Fruit fly (Drosophila melanogaster) whole organism, prepupa: ENCODE measurements around the gene CG44006.

ENCODE experiments used
- Blimp-1 ChIP-seq: fragments of 200-800 bp; sonication (Bioruptor generic); optimal IDR thresholded peaks from 3 replicates; lab custom pipeline; 2017; ENCODE audit warnings: missing biosample characterization, missing genetic modification characterization, mild to moderate bottlenecking, moderate library complexity, missing genetic modification reagents
- CG10631 ChIP-seq: fragments of 200-800 bp; sonication (Bioruptor generic); optimal IDR thresholded peaks from 2 replicates; lab custom pipeline; 2016; ENCODE audit warnings: missing biosample characterization, missing genetic modification characterization
- CG10669 ChIP-seq: fragments of 200-800 bp; sonication (Bioruptor generic); optimal IDR thresholded peaks from 3 replicates; lab custom pipeline; 2018; ENCODE audit warnings: missing biosample characterization, mild to moderate bottlenecking, missing genetic modification characterization, moderate library complexity
- CG11294 ChIP-seq: fragments of 200-800 bp; sonication (Bioruptor generic); IDR thresholded peaks from 2 replicates; pipeline ENCODE4 v1.3.6; 2022; ENCODE audit warnings: missing biosample characterization, missing genetic modification characterization
- CG11762 ChIP-seq: fragments of 200-800 bp; sonication (Bioruptor generic); optimal IDR thresholded peaks from 3 replicates; lab custom pipeline; 2016; ENCODE audit warnings: missing biosample characterization, missing genetic modification characterization; ENCODE audit not compliant: insufficient read depth
- CG11902 ChIP-seq: fragments of 200-800 bp; sonication (Bioruptor generic); optimal IDR thresholded peaks from 3 replicates; lab custom pipeline; 2016; ENCODE audit warnings: missing biosample characterization, missing genetic modification characterization
- CG15336 ChIP-seq: fragments of 200-800 bp; sonication (Bioruptor generic); IDR thresholded peaks from 2 replicates; pipeline ENCODE4 v1.3.6; 2022; ENCODE audit warnings: missing biosample characterization, missing genetic modification characterization
- CG1621 ChIP-seq: fragments of 200-800 bp; sonication (Bioruptor generic); optimal IDR thresholded peaks from 3 replicates; lab custom pipeline; 2018; ENCODE audit warnings: missing biosample characterization, mild to moderate bottlenecking, missing genetic modification characterization
- CG31627 ChIP-seq: fragments of 200-800 bp; sonication (Bioruptor generic); optimal IDR thresholded peaks from 3 replicates; lab custom pipeline; 2016; ENCODE audit warnings: missing biosample characterization, missing genetic modification characterization
- CG32006 ChIP-seq: fragments of 200-800 bp; sonication (Bioruptor generic); optimal IDR thresholded peaks from 3 replicates; lab custom pipeline; 2017; ENCODE audit warnings: missing biosample characterization, mild to moderate bottlenecking, missing genetic modification characterization
- CG3919 ChIP-seq: fragments of 200-800 bp; sonication (Bioruptor generic); optimal IDR thresholded peaks from 3 replicates; lab custom pipeline; 2016; ENCODE audit warnings: missing biosample characterization, missing genetic modification characterization
- CG6163 ChIP-seq: fragments of 200-800 bp; sonication (Bioruptor generic); IDR thresholded peaks from 3 replicates; pipeline ENCODE4 v1.3.6; 2022; ENCODE audit warnings: missing biosample characterization, missing genetic modification characterization
- CG6276 ChIP-seq: fragments of 200-800 bp; sonication (Bioruptor generic); optimal IDR thresholded peaks from 2 replicates; lab custom pipeline; 2017; ENCODE audit warnings: missing biosample characterization, mild to moderate bottlenecking, missing genetic modification characterization
- CG6792 ChIP-seq: fragments of 200-800 bp; sonication (Bioruptor generic); optimal IDR thresholded peaks from 3 replicates; lab custom pipeline; 2016; ENCODE audit warnings: missing biosample characterization, missing genetic modification characterization
- CG6808 ChIP-seq: fragments of 200-800 bp; sonication (Bioruptor generic); optimal IDR thresholded peaks from 3 replicates; lab custom pipeline; 2017; ENCODE audit warnings: missing biosample characterization, missing genetic modification characterization, mild to moderate bottlenecking, moderate library complexity, missing genetic modification reagents
- CG6854 ChIP-seq: fragments of 200-800 bp; sonication (Bioruptor generic); optimal IDR thresholded peaks from 2 replicates; lab custom pipeline; 2017; ENCODE audit warnings: missing biosample characterization, mild to moderate bottlenecking, missing genetic modification characterization
- CG8319 ChIP-seq: fragments of 200-800 bp; sonication (Bioruptor generic); optimal IDR thresholded peaks from 3 replicates; lab custom pipeline; 2016; ENCODE audit warnings: missing biosample characterization, missing genetic modification characterization
- CG8632 ChIP-seq: fragments of 200-800 bp; sonication (Bioruptor generic); optimal IDR thresholded peaks from 3 replicates; lab custom pipeline; 2016; ENCODE audit warnings: missing biosample characterization, missing genetic modification characterization
- CG9139 ChIP-seq: fragments of 200-800 bp; sonication (Bioruptor generic); optimal IDR thresholded peaks from 3 replicates; lab custom pipeline; 2017; ENCODE audit warnings: missing biosample characterization, mild to moderate bottlenecking, missing genetic modification characterization
- Eip75B ChIP-seq: fragments of 200-800 bp; sonication (Bioruptor generic); optimal IDR thresholded peaks from 3 replicates; lab custom pipeline; 2016; ENCODE audit warnings: missing biosample characterization, missing genetic modification characterization
- Eip78C ChIP-seq: fragments of 200-800 bp; sonication (Bioruptor generic); peaks from one replicate; lab custom pipeline; 2016; ENCODE audit warnings: missing biosample characterization, missing genetic modification characterization
- Eip93F ChIP-seq: fragments of 200-800 bp; sonication (Bioruptor generic); optimal IDR thresholded peaks from 2 replicates; lab custom pipeline; 2016; ENCODE audit warnings: missing biosample characterization, mild to moderate bottlenecking, missing genetic modification characterization
- Ets21C ChIP-seq: fragments of 200-800 bp; sonication (Bioruptor generic); optimal IDR thresholded peaks from 3 replicates; lab custom pipeline; 2016; ENCODE audit warnings: missing biosample characterization, missing genetic modification characterization
- Ets96B ChIP-seq: fragments of 200-800 bp; optimal IDR thresholded peaks from 2 replicates; lab custom pipeline; 2019; ENCODE audit warnings: missing biosample characterization, mild to moderate bottlenecking, missing genetic modification characterization, moderate library complexity
- Gug ChIP-seq: fragments of 200-800 bp; sonication (Bioruptor generic); IDR thresholded peaks from 2 replicates; pipeline ENCODE4 v1.3.6; 2022; ENCODE audit warnings: missing biosample characterization, missing genetic modification characterization
- Hr38 ChIP-seq: sonication (Bioruptor generic); optimal IDR thresholded peaks from 2 replicates; lab custom pipeline; 2016; ENCODE audit warnings: missing biosample characterization, missing genetic modification characterization
- Hr4 ChIP-seq: fragments of 200-800 bp; sonication (Bioruptor generic); optimal IDR thresholded peaks from 3 replicates; lab custom pipeline; 2016; ENCODE audit warnings: missing biosample characterization, missing genetic modification characterization
- Met ChIP-seq: fragments of 200-800 bp; sonication (Bioruptor generic); optimal IDR thresholded peaks from 3 replicates; lab custom pipeline; 2016; ENCODE audit warnings: missing biosample characterization, missing genetic modification characterization
- OdsH ChIP-seq: fragments of 200-800 bp; sonication (Bioruptor generic); optimal IDR thresholded peaks from 3 replicates; lab custom pipeline; 2016; ENCODE audit warnings: missing biosample characterization, missing genetic modification characterization
- Smox ChIP-seq: fragments of 200-800 bp; sonication (Bioruptor generic); optimal IDR thresholded peaks from 3 replicates; lab custom pipeline; 2016; ENCODE audit warnings: missing biosample characterization, missing genetic modification characterization
- Sox14 ChIP-seq: fragments of 200-800 bp; sonication (Bioruptor generic); optimal IDR thresholded peaks from 3 replicates; lab custom pipeline; 2016; ENCODE audit warnings: missing biosample characterization, missing genetic modification characterization
- achi ChIP-seq: fragments of 200-800 bp; sonication (Bioruptor generic); optimal IDR thresholded peaks from 3 replicates; lab custom pipeline; 2016; ENCODE audit warnings: missing biosample characterization, missing genetic modification characterization
- cyc ChIP-seq: fragments of 200-800 bp; sonication (Bioruptor generic); optimal IDR thresholded peaks from 3 replicates; lab custom pipeline; 2016; ENCODE audit warnings: missing biosample characterization, missing genetic modification characterization
- dac ChIP-seq: fragments of 200-800 bp; sonication (Bioruptor generic); optimal IDR thresholded peaks from 2 replicates; lab custom pipeline; 2017; ENCODE audit warnings: missing biosample characterization, mild to moderate bottlenecking, missing genetic modification characterization
- dsx ChIP-seq: fragments of 200-800 bp; optimal IDR thresholded peaks from 3 replicates; lab custom pipeline; 2019; ENCODE audit warnings: missing biosample characterization, mild to moderate bottlenecking, missing genetic modification characterization, moderate library complexity; ENCODE audit not compliant: poor library complexity, severe bottlenecking
- eg ChIP-seq: fragments of 200-800 bp; sonication (Bioruptor generic); IDR thresholded peaks from 3 replicates; pipeline ENCODE4 v1.3.6; 2022; ENCODE audit warnings: missing biosample characterization, missing genetic modification characterization
- esn ChIP-seq: fragments of 200-800 bp; sonication (Bioruptor generic); optimal IDR thresholded peaks from 2 replicates; lab custom pipeline; 2016; ENCODE audit warnings: missing biosample characterization, mild to moderate bottlenecking, missing genetic modification characterization, moderate library complexity
- fkh ChIP-seq: fragments of 200-800 bp; sonication (Bioruptor generic); optimal IDR thresholded peaks from 3 replicates; lab custom pipeline; 2017; ENCODE audit warnings: missing biosample characterization, mild to moderate bottlenecking, missing genetic modification characterization, moderate library complexity
- lz ChIP-seq: fragments of 200-800 bp; sonication (Bioruptor generic); optimal IDR thresholded peaks from 3 replicates; lab custom pipeline; 2016; ENCODE audit warnings: missing biosample characterization, missing genetic modification characterization
- pdm3 ChIP-seq: fragments of 200-800 bp; sonication (Bioruptor generic); optimal IDR thresholded peaks from 3 replicates; lab custom pipeline; 2016; ENCODE audit warnings: missing biosample characterization, missing genetic modification characterization
- salr ChIP-seq, 2 experiments: fragments of 200-800 bp; sonication (Bioruptor generic); optimal IDR thresholded peaks; 3 replicates each; lab custom pipeline; 2016 to 2018; ENCODE audit warnings: missing biosample characterization in 2 of 2, missing genetic modification characterization in 2 of 2, mild to moderate bottlenecking in 1 of 2
- spab ChIP-seq: fragments of 200-800 bp; sonication (Bioruptor generic); optimal IDR thresholded peaks from 2 replicates; lab custom pipeline; 2017; ENCODE audit warnings: missing biosample characterization, mild to moderate bottlenecking, missing genetic modification characterization, missing genetic modification reagents
- svp ChIP-seq: fragments of 200-800 bp; sonication (Bioruptor generic); peaks from one replicate; lab custom pipeline; 2016; ENCODE audit warnings: missing biosample characterization, missing genetic modification characterization
- topi ChIP-seq: fragments of 200-800 bp; sonication (Bioruptor generic); optimal IDR thresholded peaks from 3 replicates; lab custom pipeline; 2016; ENCODE audit warnings: missing biosample characterization, missing genetic modification characterization
- vri ChIP-seq: fragments of 200-800 bp; sonication (Bioruptor generic); optimal IDR thresholded peaks from 3 replicates; lab custom pipeline; 2016; ENCODE audit warnings: missing biosample characterization, mild to moderate bottlenecking, missing genetic modification characterization

Gene CG44006

dm6 chr3L:18024589-18024988, 45.4 kb downstream of the CG44006 start:
- TF ChIP-seq vri (peak; percentile 52), Smox (GFP tag; lab: Kevin White, UChicago) (no peak)

- TF ChIP-seq CG32006 (GFP tag; lab: Kevin White, UChicago) (peak; percentile 7), vri (peak; percentile 4), CG6854 (GFP tag; lab: Kevin White, UChicago) (no peak), cyc (no peak)
Observed at dm6 chr3L:18023622-18024021, 46.3 kb downstream of the CG44006 start.

- TF ChIP-seq svp (GFP tag; lab: Kevin White, UChicago) (peak; percentile 87), vri (peak; percentile 62), CG6792 (GFP tag; lab: Kevin White, UChicago) (no peak), fkh (GFP tag; lab: Kevin White, UChicago) (peak; percentile 90), Eip78C (GFP tag; lab: Kevin White, UChicago) (peak; percentile 55)
Observed at dm6 chr3L:18022479-18022950, 47.4 kb downstream of the CG44006 start.

dm6 chr3L:18021886-18022285, 48.1 kb downstream of the CG44006 start:
- no peak for TF ChIP-seq Ets96B (tag; lab: Kevin White, UChicago)
- TF ChIP-seq Sox14 (GFP tag; lab: Kevin White, UChicago), result no peak
- no peak for TF ChIP-seq achi
- no peak for TF ChIP-seq Eip93F (GFP tag; lab: Kevin White, UChicago)
- TF ChIP-seq Blimp-1, result no peak
- TF ChIP-seq CG6808 (GFP tag; lab: Kevin White, UChicago), result peak; percentile 20
- TF ChIP-seq CG8319, result no peak
- no peak for TF ChIP-seq pdm3 (GFP tag; lab: Kevin White, UChicago)
- no peak for TF ChIP-seq CG1621
- no peak for TF ChIP-seq Met (GFP tag; lab: Kevin White, UChicago)
- no peak for TF ChIP-seq lz
- TF ChIP-seq esn (GFP tag; lab: Kevin White, UChicago), result no peak
- TF ChIP-seq spab (GFP tag; lab: Kevin White, UChicago), result no peak
- peak; percentile 33 for TF ChIP-seq CG32006 (GFP tag; lab: Kevin White, UChicago)
- peak; percentile 32 for TF ChIP-seq Hr4 (GFP tag; lab: Kevin White, UChicago)
- no peak for TF ChIP-seq salr (GFP tag; optimal IDR thresholded peaks at IDR 0.05; lab: Kevin White, UChicago)
- TF ChIP-seq Ets21C (GFP tag; lab: Kevin White, UChicago), result no peak
- no peak for TF ChIP-seq CG31627 (GFP tag; lab: Kevin White, UChicago)
- TF ChIP-seq CG15336 (GFP tag; lab: Robert Waterston, UW), result no peak
- TF ChIP-seq OdsH, result peak; percentile 17
- no peak for TF ChIP-seq Smox (GFP tag; lab: Kevin White, UChicago)
- TF ChIP-seq CG6792 (GFP tag; lab: Kevin White, UChicago), result no peak
- peak; percentile 26 for TF ChIP-seq Eip75B (GFP tag; lab: Kevin White, UChicago)
- TF ChIP-seq eg (GFP tag; lab: Robert Waterston, UW), result peak; percentile 78
- TF ChIP-seq CG10669 (GFP tag; lab: Kevin White, UChicago), result no peak
- TF ChIP-seq topi, result no peak
- peak; percentile 50 for TF ChIP-seq Gug (GFP tag; lab: Robert Waterston, UW)
- no peak for TF ChIP-seq Eip78C (GFP tag; lab: Kevin White, UChicago)
- peak; percentile 64 for TF ChIP-seq CG6163 (GFP tag; lab: Robert Waterston, UW)
- TF ChIP-seq CG11762 (GFP tag; lab: Kevin White, UChicago), result no peak
- TF ChIP-seq CG9139 (GFP tag; lab: Kevin White, UChicago), result no peak
- TF ChIP-seq CG11294 (GFP tag; lab: Robert Waterston, UW), result no peak
- TF ChIP-seq vri, result no peak
- TF ChIP-seq cyc, result no peak
- peak; percentile 24 for TF ChIP-seq CG6276
- TF ChIP-seq Hr38 (GFP tag; lab: Kevin White, UChicago), result no peak
- peak; percentile 17 for TF ChIP-seq CG11902 (GFP tag; lab: Kevin White, UChicago)
- no peak for TF ChIP-seq dsx (GFP tag; lab: Kevin White, UChicago)
- TF ChIP-seq CG10631 (GFP tag; lab: Kevin White, UChicago), result peak; percentile 8
- no peak for TF ChIP-seq CG8632 (GFP tag; lab: Kevin White, UChicago)
- no peak for TF ChIP-seq svp (GFP tag; lab: Kevin White, UChicago)
- peak; percentile 27 for TF ChIP-seq CG3919 (GFP tag; lab: Kevin White, UChicago)
- no peak for TF ChIP-seq dac (GFP tag; lab: Kevin White, UChicago)
